Worm (Caenorhabditis elegans) whole organism, late embryonic: ENCODE results near the gene F49C5.10.

ENCODE experiments used
- C38D4.7 ChIP-seq: fragments of 200-800 bp; sonication (Bioruptor generic); optimal IDR thresholded peaks from 2 replicates; lab custom pipeline; 2018; ENCODE audit warnings: mild to moderate bottlenecking, missing genetic modification characterization, moderate library complexity, missing compliant biosample characterization
- K09A11.1 ChIP-seq: sonication (generic microtip); optimal IDR thresholded peaks from 2 replicates; lab custom pipeline; 2017; ENCODE audit warnings: antibody characterized with exemption, mild to moderate bottlenecking, missing genetic modification characterization, missing compliant biosample characterization; ENCODE audit not compliant: insufficient read depth
- T23F11.4 ChIP-seq: fragments of 200-800 bp; sonication (Bioruptor generic); optimal IDR thresholded peaks from 2 replicates; lab custom pipeline; 2018; ENCODE audit warnings: mild to moderate bottlenecking, missing genetic modification characterization, missing compliant biosample characterization
- Y22D7AL.16 ChIP-seq: sonication (generic microtip); optimal IDR thresholded peaks from 2 replicates; lab custom pipeline; 2016; ENCODE audit warnings: missing genetic modification characterization, missing compliant biosample characterization
- ama-1 ChIP-seq: fragments of 150-350 bp; optimal IDR thresholded peaks from 2 replicates; lab custom pipeline; 2014
- ceh-2 ChIP-seq: sonication (generic microtip); optimal IDR thresholded peaks from 2 replicates; lab custom pipeline; 2016; ENCODE audit warnings: missing genotype, missing genetic modification characterization, missing compliant biosample characterization
- ceh-24 ChIP-seq: sonication (generic microtip); optimal IDR thresholded peaks from 2 replicates; lab custom pipeline; 2016; ENCODE audit warnings: mild to moderate bottlenecking, missing genetic modification characterization, missing compliant biosample characterization
- ceh-34 ChIP-seq: sonication (generic microtip); optimal IDR thresholded peaks from 2 replicates; lab custom pipeline; 2016; ENCODE audit warnings: mild to moderate bottlenecking, missing genetic modification characterization, missing compliant biosample characterization
- ceh-48 ChIP-seq: sonication (generic microtip); optimal IDR thresholded peaks from 2 replicates; lab custom pipeline; 2016; ENCODE audit warnings: missing genetic modification characterization, inconsistent platforms, missing compliant biosample characterization
- ceh-9 ChIP-seq: sonication (generic microtip); optimal IDR thresholded peaks from 2 replicates; lab custom pipeline; 2016; ENCODE audit warnings: mild to moderate bottlenecking, missing genetic modification characterization, inconsistent platforms, missing compliant biosample characterization
- che-1 ChIP-seq: sonication (generic microtip); optimal IDR thresholded peaks from 2 replicates; lab custom pipeline; 2016; ENCODE audit warnings: mild to moderate bottlenecking, missing genetic modification characterization, missing compliant biosample characterization
- dmd-4 ChIP-seq: sonication (generic microtip); optimal IDR thresholded peaks from 2 replicates; lab custom pipeline; 2016; ENCODE audit warnings: borderline replicate concordance, missing genetic modification characterization, missing compliant biosample characterization
- fkh-10 ChIP-seq: fragments of 150-350 bp; optimal IDR thresholded peaks from 2 replicates; lab custom pipeline; 2014; ENCODE audit warnings: missing biosample characterization, missing genetic modification reagents, missing genetic modification characterization
- hlh-13 ChIP-seq: fragments of 200-800 bp; sonication (Bioruptor generic); optimal IDR thresholded peaks from 2 replicates; lab custom pipeline; 2018; ENCODE audit warnings: mild to moderate bottlenecking, missing genetic modification characterization, missing compliant biosample characterization
- hlh-15 ChIP-seq: sonication (generic microtip); optimal IDR thresholded peaks from 2 replicates; lab custom pipeline; 2016; ENCODE audit warnings: missing genetic modification characterization, missing compliant biosample characterization
- lim-6 ChIP-seq: sonication (generic microtip); optimal IDR thresholded peaks from 2 replicates; lab custom pipeline; 2016; ENCODE audit warnings: missing genetic modification characterization, missing compliant biosample characterization
- lin-11 ChIP-seq: fragments of 200-800 bp; sonication (Bioruptor generic); optimal IDR thresholded peaks from 2 replicates; lab custom pipeline; 2018; ENCODE audit warnings: mild to moderate bottlenecking, missing genetic modification characterization, missing compliant biosample characterization
- madf-2 ChIP-seq: sonication (generic microtip); optimal IDR thresholded peaks from 2 replicates; lab custom pipeline; 2017; ENCODE audit warnings: missing genetic modification characterization, missing compliant biosample characterization
- mec-3 ChIP-seq: sonication (generic microtip); optimal IDR thresholded peaks from 2 replicates; lab custom pipeline; 2016; ENCODE audit warnings: borderline replicate concordance, missing genetic modification characterization, missing compliant biosample characterization
- nhr-11 ChIP-seq: fragments of 150-350 bp; optimal IDR thresholded peaks from 2 replicates; lab custom pipeline; 2014; ENCODE audit warnings: missing biosample characterization, missing genetic modification characterization
- npax-4 ChIP-seq: sonication (generic microtip); optimal IDR thresholded peaks from 2 replicates; lab custom pipeline; 2016; ENCODE audit warnings: missing genetic modification characterization, missing compliant biosample characterization
- odd-2 ChIP-seq: sonication (generic microtip); optimal IDR thresholded peaks from 2 replicates; lab custom pipeline; 2017; ENCODE audit warnings: antibody characterized with exemption, mild to moderate bottlenecking, missing genetic modification characterization, missing compliant biosample characterization
- pag-3 ChIP-seq: sonication (generic microtip); optimal IDR thresholded peaks from 2 replicates; lab custom pipeline; 2016; ENCODE audit warnings: missing compliant biosample characterization, missing genetic modification characterization, borderline replicate concordance
- pat-9 ChIP-seq: fragments of 200-800 bp; sonication (Bioruptor generic); optimal IDR thresholded peaks from 2 replicates; lab custom pipeline; 2018; ENCODE audit warnings: mild to moderate bottlenecking, missing genetic modification characterization, moderate library complexity, missing compliant biosample characterization
- pax-1 ChIP-seq: fragments of 150-350 bp; optimal IDR thresholded peaks from 2 replicates; lab custom pipeline; 2014; ENCODE audit warnings: missing biosample characterization, missing genetic modification characterization
- pha-2 ChIP-seq: sonication (generic microtip); optimal IDR thresholded peaks from 2 replicates; lab custom pipeline; 2017; ENCODE audit warnings: mild to moderate bottlenecking, missing genetic modification characterization, missing compliant biosample characterization
- pha-4 ChIP-seq: fragments of 150-350 bp; optimal IDR thresholded peaks from 2 replicates; lab custom pipeline; 2018; ENCODE audit warnings: missing biosample characterization, missing genetic modification reagents, missing genetic modification characterization
- pqm-1 ChIP-seq: sonication (generic microtip); optimal IDR thresholded peaks from 2 replicates; lab custom pipeline; 2016; ENCODE audit warnings: missing genetic modification characterization, missing compliant biosample characterization
- rnt-1 ChIP-seq: sonication (generic microtip); optimal IDR thresholded peaks from 2 replicates; lab custom pipeline; 2016; ENCODE audit warnings: missing genetic modification characterization, missing compliant biosample characterization
- sdc-2 ChIP-seq: sonication (generic microtip); optimal IDR thresholded peaks from 2 replicates; lab custom pipeline; 2016; ENCODE audit warnings: missing genotype, missing genetic modification characterization, missing compliant biosample characterization
- syd-9 ChIP-seq: sonication (generic microtip); optimal IDR thresholded peaks from 2 replicates; lab custom pipeline; 2016; ENCODE audit warnings: mild to moderate bottlenecking, missing genetic modification characterization, moderate library complexity, missing compliant biosample characterization
- tbx-2 ChIP-seq: sonication (generic microtip); optimal IDR thresholded peaks from 2 replicates; lab custom pipeline; 2016; ENCODE audit warnings: missing genetic modification characterization, missing compliant biosample characterization
- ttx-3 ChIP-seq: sonication (generic microtip); optimal IDR thresholded peaks from 2 replicates; lab custom pipeline; 2016; ENCODE audit warnings: missing genetic modification reagents, missing genetic modification characterization, missing compliant biosample characterization
- unc-3 ChIP-seq, 2 experiments: fragments of 200-800 bp in 1 of 2; sonication (Bioruptor generic) in 1 of 2; sonication (generic microtip) in 1 of 2; conservative IDR thresholded peaks in 1 of 2; optimal IDR thresholded peaks in 1 of 2; 2 replicates each; pipeline versions ENCODE4 v1.3.6 to Lab custom; 2016 to 2022; ENCODE audit warnings: missing compliant biosample characterization in 2 of 2, missing genetic modification characterization in 2 of 2, missing genetic modification reagents in 1 of 2
- unc-42 ChIP-seq: sonication (generic microtip); optimal IDR thresholded peaks from 2 replicates; lab custom pipeline; 2016; ENCODE audit warnings: missing genotype, missing genetic modification characterization, missing compliant biosample characterization
- unc-86 ChIP-seq: sonication (generic microtip); optimal IDR thresholded peaks from 2 replicates; lab custom pipeline; 2016; ENCODE audit warnings: missing genetic modification characterization, missing compliant biosample characterization

The F49C5.10 gene

DNA sequence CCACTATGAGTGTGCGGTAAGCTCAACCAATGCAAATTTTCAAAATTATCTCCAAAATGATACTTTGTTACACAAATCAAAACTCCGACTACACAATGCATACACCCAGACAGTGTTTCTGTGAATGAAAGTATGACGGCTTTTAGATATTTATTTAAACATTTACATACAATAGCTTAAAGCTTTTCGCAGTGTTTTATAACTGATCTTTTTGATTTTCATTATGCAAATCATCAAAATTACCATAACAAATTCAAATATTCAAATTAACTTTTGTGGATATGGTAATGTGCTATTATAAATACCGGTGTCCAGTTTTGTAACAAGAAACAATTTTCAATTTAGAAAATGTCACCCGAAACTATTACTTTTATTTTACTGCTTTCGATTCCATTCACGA, at the start of gene F49C5.10, which contains the start of gene F49C5.5:
TSS of gene F49C5.10 (plus strand) at position 344 of the 400 bp plus-strand sequence.
TSS of gene F49C5.5 (minus strand) at position 101 of the 400 bp plus-strand sequence.
- TF ChIP-seq ceh-2 (tag; lab: Kevin White, UChicago) (no peak), syd-9 (tag; lab: Kevin White, UChicago) (no peak), hlh-13 (GFP tag; lab: Kevin White, UChicago) (no peak), pqm-1 (tag; lab: Kevin White, UChicago) (no peak), sdc-2 (tag; lab: Kevin White, UChicago) (no peak), madf-2 (tag; lab: Kevin White, UChicago) (no peak), nhr-11 (tag; lab: Kevin White, UChicago) (no peak), lin-11 (no peak)

DNA sequence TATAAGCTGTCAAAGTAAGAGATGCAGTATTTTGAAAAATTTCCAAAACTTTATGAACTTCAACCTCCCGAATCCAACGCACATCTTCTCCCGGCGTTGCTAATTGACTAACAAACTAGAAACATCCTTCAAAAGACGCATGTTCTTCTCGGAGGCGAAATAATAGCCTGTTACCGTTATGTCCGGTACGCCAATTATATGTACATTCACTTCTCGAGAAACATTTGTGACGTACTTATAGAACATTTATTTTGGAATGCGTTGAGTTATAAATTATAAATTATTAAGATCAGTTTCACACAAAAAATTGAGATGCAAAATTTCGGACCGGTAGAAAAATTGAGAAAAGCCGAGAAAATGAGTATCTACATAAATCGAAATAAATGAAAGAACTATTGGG, 49.6 kb upstream of the F49C5.10 start, which contains the start of gene T21B4.3:
TSS of gene T21B4.3 (minus strand) at position 101 of the 400 bp plus-strand sequence.
- TF ChIP-seq pat-9 (no peak), tbx-2 (tag; lab: Kevin White, UChicago) (no peak), ttx-3 (tag; lab: Kevin White, UChicago) (no peak), unc-3 (GFP tag; conservative IDR thresholded peaks at IDR 0.05; lab: Robert Waterston, UW) (no peak), unc-3 (tag; optimal IDR thresholded peaks at IDR 0.05; lab: Kevin White, UChicago) (no peak), lin-11 (no peak), lim-6 (tag; lab: Kevin White, UChicago) (no peak), ceh-24 (tag; lab: Kevin White, UChicago) (no peak), fkh-10 (GFP tag; lab: Kevin White, UChicago) (no peak), pax-1 (tag; lab: Kevin White, UChicago) (no peak), T23F11.4 (GFP tag; lab: Kevin White, UChicago) (no peak), pha-2 (tag; lab: Kevin White, UChicago) (no peak), ceh-48 (tag; lab: Kevin White, UChicago) (no peak), dmd-4 (tag; lab: Kevin White, UChicago) (no peak), K09A11.1 (tag; lab: Kevin White, UChicago) (no peak), ceh-34 (no peak), C38D4.7 (GFP tag; lab: Kevin White, UChicago) (no peak)

ce11 chrII:12499969-12500368, 46.6 kb upstream of the F49C5.10 start:
- peak; percentile 92 for TF ChIP-seq unc-42 (tag; lab: Kevin White, UChicago)
- no peak for TF ChIP-seq unc-86 (tag; lab: Kevin White, UChicago)
- TF ChIP-seq npax-4 (tag; lab: Kevin White, UChicago) = no peak

- TF ChIP-seq pag-3 (tag; lab: Kevin White, UChicago) (no peak), rnt-1 (tag; lab: Kevin White, UChicago) (no peak), ceh-9 (no peak), hlh-15 (tag; lab: Kevin White, UChicago) (no peak), Y22D7AL.16 (tag; lab: Kevin White, UChicago) (no peak), mec-3 (tag; lab: Kevin White, UChicago) (no peak), che-1 (tag; lab: Kevin White, UChicago) (no peak), pat-9 (no peak), pha-4 (tag; lab: Kevin White, UChicago) (no peak), ceh-48 (tag; lab: Kevin White, UChicago) (no peak), ama-1 (lab: Kevin White, UChicago) (no peak), odd-2 (tag; lab: Kevin White, UChicago) (no peak), unc-42 (tag; lab: Kevin White, UChicago) (no peak)
Observed at ce11 chrII:12502784-12503183, 43.8 kb upstream of the F49C5.10 start, which contains the start of gene ador-1. ador-1 (minus strand) TSS chrII:12502884.
